Fruit fly (Drosophila melanogaster): ENCODE results near the gene CG5126.

CG5126 gene

DNA sequence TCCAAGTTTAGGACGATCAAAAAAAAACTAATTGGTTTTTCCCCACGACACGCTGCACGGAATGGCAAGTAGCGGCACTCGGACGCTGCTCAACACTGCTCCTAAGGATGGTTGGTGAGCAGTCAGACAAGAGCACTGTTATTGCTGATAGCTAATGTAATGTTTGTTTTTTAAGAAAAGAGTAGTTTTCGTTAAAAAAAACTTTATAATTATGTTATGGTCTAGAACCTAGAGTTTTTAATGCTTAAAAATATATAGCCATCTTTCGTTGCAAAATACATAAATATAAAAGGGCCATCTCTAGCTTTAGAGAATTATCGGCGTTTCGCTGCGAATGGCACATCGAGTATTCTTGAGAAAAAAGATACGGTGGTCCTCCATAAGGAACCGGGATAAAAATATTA, 11.1 kb downstream of the CG5126 start, which contains the start of the genes Charon and CG4887 (continued):
- TF ChIP-seq luna (GFP tag; optimal IDR thresholded peaks at IDR 0.05) (peak; percentile 55), CG10462 (GFP tag; optimal IDR thresholded peaks at IDR 0.05) (peak; percentile 77), Oli (tag; optimal IDR thresholded peaks at IDR 0.05) (no peak), zen (tag; optimal IDR thresholded peaks at IDR 0.05) (peak; percentile 68), CG15269 (tag; optimal IDR thresholded peaks at IDR 0.05) (no peak), CG7786 (GFP tag; optimal IDR thresholded peaks at IDR 0.05) (peak; percentile 88), Sox102F (GFP tag; optimal IDR thresholded peaks at IDR 0.05) (no peak), CG10543 (GFP tag; optimal IDR thresholded peaks at IDR 0.05) (peak; percentile 88), sqz (GFP tag; optimal IDR thresholded peaks at IDR 0.05) (no peak), Stat92E (GFP tag; optimal IDR thresholded peaks at IDR 0.05) (peak in 1 of 3 experiments; percentile 15), row (GFP tag; IDR thresholded peaks at IDR 0.05) (peak; percentile 95), CG31365 (tag; optimal IDR thresholded peaks at IDR 0.05) (no peak), caup (GFP tag; optimal IDR thresholded peaks at IDR 0.05; ENCODE audit: severe bottlenecking) (peak; percentile 73), CG4328 (GFP tag; optimal IDR thresholded peaks at IDR 0.05) (peak; percentile 79), CG8478 (optimal IDR thresholded peaks at IDR 0.05) (no peak), corto (GFP tag; optimal IDR thresholded peaks at IDR 0.05) (no peak), B-H1 (GFP tag; IDR thresholded peaks at IDR 0.05) (peak; percentile 35; the same call in 1 of the 3 replicates), CG5953 (GFP tag; IDR thresholded peaks at IDR 0.05) (peak; percentile 33; the same call in 1 of the 2 replicates), Dp (GFP tag; optimal IDR thresholded peaks at IDR 0.05) (peak; percentile 33), danr (GFP tag; IDR thresholded peaks at IDR 0.05) (peak; percentile 62; the same call in 1 of the 2 replicates), Hmr (GFP tag; optimal IDR thresholded peaks at IDR 0.05) (peak; percentile 83), CG11560 (tag; IDR thresholded peaks at IDR 0.05) (peak; percentile 74; the same call in 2 of the 3 replicates), gce (GFP tag; IDR thresholded peaks at IDR 0.05) (peak; percentile 55; the same call in 1 of the 3 replicates), CG14965 (GFP tag; optimal IDR thresholded peaks at IDR 0.05; ENCODE audit: borderline replicate concordance) (no peak), CG34422 (GFP tag; IDR thresholded peaks at IDR 0.05) (peak; percentile 88), Atf3 (GFP tag; optimal IDR thresholded peaks at IDR 0.05) (peak; percentile 76), dmrt11E (tag; optimal IDR thresholded peaks at IDR 0.05) (peak; percentile 70), CG2712 (tag; optimal IDR thresholded peaks at IDR 0.05) (peak; percentile 83), CG17385 (GFP tag; optimal IDR thresholded peaks at IDR 0.05) (peak; percentile 80), insv (GFP tag; optimal IDR thresholded peaks at IDR 0.05) (peak in 1 of 2 experiments; percentile 58), Ada2b (GFP tag; IDR thresholded peaks at IDR 0.05) (peak; percentile 65), pzg (GFP tag; optimal IDR thresholded peaks at IDR 0.05) (peak; percentile 51), CG15073 (GFP tag; optimal IDR thresholded peaks at IDR 0.05) (no peak), CG4617 (GFP tag; optimal IDR thresholded peaks at IDR 0.05; ENCODE audit: borderline replicate concordance) (peak; percentile 93), Hr39 (optimal IDR thresholded peaks at IDR 0.05) (no peak), amos (GFP tag; IDR thresholded peaks at IDR 0.05; ENCODE audit: partially characterized antibody) (peak; percentile 48), Aef1 (GFP tag; IDR thresholded peaks at IDR 0.05) (peak; percentile 81), CG2202 (tag; optimal IDR thresholded peaks at IDR 0.05) (peak; percentile 51), CG12744 (GFP tag; optimal IDR thresholded peaks at IDR 0.05) (peak; percentile 83), rib (GFP tag; IDR thresholded peaks at IDR 0.05) (peak; percentile 66), nmo (GFP tag; optimal IDR thresholded peaks at IDR 0.05) (peak; percentile 89), lilli (GFP tag; optimal IDR thresholded peaks at IDR 0.05) (peak; percentile 93), wek (GFP tag; optimal IDR thresholded peaks at IDR 0.05) (no peak), TFAM (GFP tag; optimal IDR thresholded peaks at IDR 0.05) (peak; percentile 8), kah (GFP tag; optimal IDR thresholded peaks at IDR 0.05) (peak; percentile 54), Dfd (GFP tag; optimal IDR thresholded peaks at IDR 0.05) (no peak), CG16815 (GFP tag; optimal IDR thresholded peaks at IDR 0.05) (peak; percentile 61), jing (GFP tag; optimal IDR thresholded peaks at IDR 0.05) (no peak), peb (GFP tag; IDR thresholded peaks at IDR 0.05) (peak; percentile 60), NC2α (GFP tag; optimal IDR thresholded peaks at IDR 0.05) (peak; percentile 59), CkIIα-i1 (GFP tag; IDR thresholded peaks at IDR 0.05) (no peak)

All from whole organism, embryonic.